Worm (Caenorhabditis elegans): ENCODE data around the gene tra-4.

Gene tra-4

ce11 chrX:2852388-2852908 lies 5.0 kb downstream of the tra-4 start, which contains the start of gene kin-29:
TSS of gene kin-29 (minus strand) at chrX:2852438.
- TF ChIP-seq F49E8.2 (tag; optimal IDR thresholded peaks at IDR 0.05; ENCODE audit: insufficient read depth) (no peak), ceh-79 (tag; optimal IDR thresholded peaks at IDR 0.05) (no peak), ztf-3 (GFP tag; optimal IDR thresholded peaks at IDR 0.05) (peak; percentile 59), dpff-1 (tag; optimal IDR thresholded peaks at IDR 0.05) (no peak), mxl-1 (tag; optimal IDR thresholded peaks at IDR 0.05) (no peak), ZK185.1 (tag; optimal IDR thresholded peaks at IDR 0.05; ENCODE audit: poor library complexity, severe bottlenecking) (no peak), cebp-2 (GFP tag; IDR thresholded peaks at IDR 0.05) (no peak), unc-130 (GFP tag; optimal IDR thresholded peaks at IDR 0.05) (no peak), F33H1.4 (GFP tag; IDR thresholded peaks at IDR 0.05) (no peak), egl-18 (GFP tag; IDR thresholded peaks at IDR 0.05) (no peak), egl-44 (GFP tag; IDR thresholded peaks at IDR 0.05) (no peak), die-1 (tag; optimal IDR thresholded peaks at IDR 0.05) (peak; percentile 36), ekl-4 (GFP tag; IDR thresholded peaks at IDR 0.05) (peak; percentile 43; the same call in 1 of the 2 replicates), B0019.2 (GFP tag; conservative IDR thresholded peaks at IDR 0.05) (no peak), snpc-3.4 (tag; optimal IDR thresholded peaks at IDR 0.05) (no peak), sptf-2 (GFP tag; optimal IDR thresholded peaks at IDR 0.05) (no peak), snpc-1.1 (tag; optimal IDR thresholded peaks at IDR 0.05; ENCODE audit: insufficient read depth) (no peak), ama-1 (optimal IDR thresholded peaks at IDR 0.05) (no peak), ama-1 (GFP tag; optimal IDR thresholded peaks at IDR 0.05) (no peak), F22D6.2 (tag; optimal IDR thresholded peaks at IDR 0.05) (no peak), attf-5 (GFP tag; optimal IDR thresholded peaks at IDR 0.05) (peak; percentile 85), madf-6 (GFP tag; IDR thresholded peaks at IDR 0.05) (peak; percentile 56; the same call in 1 of the 2 replicates), sdz-38 (tag; optimal IDR thresholded peaks at IDR 0.05) (no peak), F57C9.4 (tag; optimal IDR thresholded peaks at IDR 0.05) (peak; percentile 51), Y67H2A.10 (GFP tag; conservative IDR thresholded peaks at IDR 0.05) (no peak; the same call in 1 of the 2 replicates), B0261.1 (tag; optimal IDR thresholded peaks at IDR 0.05) (peak; percentile 24), T07F8.4 (tag; optimal IDR thresholded peaks at IDR 0.05) (peak; percentile 51), attf-3 (GFP tag; conservative IDR thresholded peaks at IDR 0.05) (no peak), F37B4.10 (GFP tag; IDR thresholded peaks at IDR 0.05) (no peak), ceh-91 (GFP tag; IDR thresholded peaks at IDR 0.05) (no peak; the same call in 1 of the 2 replicates), nhr-27 (tag; optimal IDR thresholded peaks at IDR 0.05) (no peak), lin-26 (GFP tag; IDR thresholded peaks at IDR 0.05) (peak; percentile 58; the same call in 1 of the 2 replicates), C06A6.2 (GFP tag; conservative IDR thresholded peaks at IDR 0.05) (peak; percentile 48; the same call in 1 of the 2 replicates), aptf-2 (GFP tag; conservative IDR thresholded peaks at IDR 0.05) (no peak), K11D2.4 (GFP tag; IDR thresholded peaks at IDR 0.05) (no peak), tbx-9 (tag; optimal IDR thresholded peaks at IDR 0.05; ENCODE audit: borderline replicate concordance) (no peak), fkh-3 (tag; optimal IDR thresholded peaks at IDR 0.05) (no peak), B0336.3 (GFP tag; IDR thresholded peaks at IDR 0.05) (peak; percentile 85), B0035.1 (tag; optimal IDR thresholded peaks at IDR 0.05) (peak; percentile 40), mes-4 (tag; optimal IDR thresholded peaks at IDR 0.05) (no peak), mcd-1 (GFP tag; IDR thresholded peaks at IDR 0.05) (peak; percentile 66; the same call in 1 of the 2 replicates), rcor-1 (GFP tag; IDR thresholded peaks at IDR 0.05) (no peak; the same call in 1 of the 2 replicates), cebp-1 (GFP tag; IDR thresholded peaks at IDR 0.05) (peak; percentile 49; the same call in 1 of the 2 replicates), cebp-1 (tag; optimal IDR thresholded peaks at IDR 0.05) (peak; percentile 90), F39B2.1 (GFP tag; IDR thresholded peaks at IDR 0.05) (no peak), lin-35 (GFP tag; optimal IDR thresholded peaks at IDR 0.05) (peak in 1 of 3 experiments; percentile 68), rec-8 (tag; optimal IDR thresholded peaks at IDR 0.05) (no peak), Y56A3A.18 (GFP tag; IDR thresholded peaks at IDR 0.05) (peak; percentile 82)

All from whole organism, young adult.